Worm (Caenorhabditis elegans) whole organism, L3 larva: Measurements from ENCODE around the gene F44A2.3.

Source experiments
- elt-3 ChIP-seq, 3 experiments: fragments of 150-350 bp in 1 of 3; sonication (generic microtip) in 2 of 3; optimal IDR thresholded peaks; 2 replicates in 2 of 3; 4 replicates in 1 of 3; lab custom pipeline; 2014 to 2017; ENCODE audit warnings: missing biosample characterization in 3 of 3, missing genetic modification characterization in 3 of 3
- fos-1 ChIP-seq: fragments of 150-350 bp; optimal IDR thresholded peaks from 2 replicates; lab custom pipeline; 2014; ENCODE audit warnings: missing biosample characterization, missing genetic modification characterization
- nhr-23 ChIP-seq: fragments of 150-350 bp; optimal IDR thresholded peaks from 2 replicates; lab custom pipeline; 2014; ENCODE audit warnings: missing biosample characterization, missing genetic modification reagents, missing genetic modification characterization
- nhr-237 ChIP-seq: fragments of 150-350 bp; optimal IDR thresholded peaks from 2 replicates; lab custom pipeline; 2014; ENCODE audit warnings: missing biosample characterization, missing genetic modification characterization
- nhr-28 ChIP-seq: fragments of 150-350 bp; optimal IDR thresholded peaks from 2 replicates; lab custom pipeline; 2014; ENCODE audit warnings: missing biosample characterization, missing genetic modification characterization
- nhr-76 ChIP-seq: fragments of 150-350 bp; sonication (generic microtip); optimal IDR thresholded peaks from 5 replicates; lab custom pipeline; 2014; ENCODE audit warnings: missing biosample characterization, missing genetic modification characterization

- TF ChIP-seq nhr-76 (tag; lab: Kevin White, UChicago) (no peak), elt-3 (tag; optimal IDR thresholded peaks at IDR 0.05; lab: Kevin White, UChicago) (no peak), nhr-237 (tag; lab: Kevin White, UChicago) (no peak), fos-1 (tag; lab: Kevin White, UChicago) (no peak), nhr-23 (tag; lab: Kevin White, UChicago) (no peak), nhr-28 (no peak)
Observed at ce11 chrV:9273587-9273986, 31.6 kb upstream of the F44A2.3 start.
